Fruit fly (Drosophila melanogaster): ENCODE measurements around the gene CG12880.

- no peak for TF ChIP-seq cic (GFP tag; optimal IDR thresholded peaks at IDR 0.05)
- no peak for TF ChIP-seq CG12768 (GFP tag; optimal IDR thresholded peaks at IDR 0.05)
- TF ChIP-seq Hr96 (GFP tag; optimal IDR thresholded peaks at IDR 0.05) = no peak
- no peak for TF ChIP-seq toe (GFP tag; optimal IDR thresholded peaks at IDR 0.05)
- TF ChIP-seq CG11617 (GFP tag; optimal IDR thresholded peaks at IDR 0.05) = no peak
- no peak for TF ChIP-seq Clk (GFP tag; optimal IDR thresholded peaks at IDR 0.05)
- TF ChIP-seq CG1620 (GFP tag; optimal IDR thresholded peaks at IDR 0.05) = no peak
- TF ChIP-seq pad (GFP tag; optimal IDR thresholded peaks at IDR 0.05) = no peak
- no peak for TF ChIP-seq CG7045 (GFP tag; optimal IDR thresholded peaks at IDR 0.05)
- no peak for TF ChIP-seq tj (GFP tag; optimal IDR thresholded peaks at IDR 0.05)
- no peak for TF ChIP-seq CG33017 (tag; optimal IDR thresholded peaks at IDR 0.05)
- TF ChIP-seq cnc (optimal IDR thresholded peaks at IDR 0.05) = no peak
- no peak for TF ChIP-seq ovo (GFP tag; optimal IDR thresholded peaks at IDR 0.05)
Measured at dm6 chr3R:27637264-27637860, 48.4 kb upstream of the CG12880 start.

Data from whole organism, adult.